Fruit fly (Drosophila melanogaster) whole organism, larva: ENCODE measurements around the gene CG7276.

Experiments used
- noc ChIP-seq: fragments of 200-800 bp; sonication (Bioruptor generic); optimal IDR thresholded peaks from 3 replicates; lab custom pipeline; 2019; ENCODE audit warnings: missing biosample characterization, mild to moderate bottlenecking, missing genetic modification characterization, moderate library complexity

CG7276 gene

DNA sequence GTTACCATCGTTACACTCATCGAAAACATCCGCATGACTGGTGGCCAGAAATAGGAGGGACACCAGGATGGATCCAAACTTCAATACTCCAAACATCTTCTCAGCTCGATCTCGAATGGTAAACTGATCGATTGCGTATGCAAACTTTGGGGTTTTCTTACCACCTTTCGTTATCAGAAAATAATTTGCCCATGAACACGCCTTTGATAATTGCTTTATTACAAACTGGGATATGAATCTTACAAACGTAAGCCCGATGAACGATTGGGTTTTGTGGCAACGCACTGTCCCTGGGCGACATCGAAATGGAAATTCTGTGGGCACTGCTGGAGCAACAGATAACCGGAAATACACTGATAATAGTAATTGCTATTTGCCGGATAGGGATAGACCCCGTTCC, 28.7 kb downstream of the CG7276 start, which contains the start of gene CG33985:
TSS of gene CG33985 (minus strand) at position 101 of the 400 bp plus-strand sequence.
- no peak for TF ChIP-seq noc (tag; lab: Kevin White, UChicago)

- no peak for TF ChIP-seq noc (tag; lab: Kevin White, UChicago)
Measured at dm6 chr3L:15527416-15527815, 29.4 kb downstream of the CG7276 start, which contains the start of gene CG42729. Gene CG42729, minus strand, starts transcription at chr3L:15527516.

DNA sequence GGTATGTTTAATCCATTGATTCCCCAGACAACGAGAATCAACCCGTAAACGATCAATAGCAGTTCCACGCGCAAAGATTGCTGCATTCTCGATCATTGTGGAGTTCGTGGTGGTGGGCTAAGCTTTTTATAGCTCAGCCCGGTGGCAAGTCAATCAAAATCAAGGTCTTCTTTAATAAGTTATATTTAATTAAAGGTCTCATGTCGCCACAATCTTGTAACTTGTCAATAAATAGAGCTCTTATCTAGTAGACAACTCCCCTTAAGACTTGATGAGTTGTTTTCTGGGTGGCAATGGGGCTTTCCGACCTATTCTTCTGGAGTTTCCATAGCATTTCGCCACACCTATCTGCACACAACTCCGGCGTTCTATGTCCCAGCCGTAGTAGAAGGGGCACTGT, 30.1 kb downstream of the CG7276 start, which contains the start of gene CG42728:
TSS of gene CG42728 (minus strand) at position 101 of the 400 bp plus-strand sequence.
- no peak for TF ChIP-seq noc (tag; lab: Kevin White, UChicago)

DNA sequence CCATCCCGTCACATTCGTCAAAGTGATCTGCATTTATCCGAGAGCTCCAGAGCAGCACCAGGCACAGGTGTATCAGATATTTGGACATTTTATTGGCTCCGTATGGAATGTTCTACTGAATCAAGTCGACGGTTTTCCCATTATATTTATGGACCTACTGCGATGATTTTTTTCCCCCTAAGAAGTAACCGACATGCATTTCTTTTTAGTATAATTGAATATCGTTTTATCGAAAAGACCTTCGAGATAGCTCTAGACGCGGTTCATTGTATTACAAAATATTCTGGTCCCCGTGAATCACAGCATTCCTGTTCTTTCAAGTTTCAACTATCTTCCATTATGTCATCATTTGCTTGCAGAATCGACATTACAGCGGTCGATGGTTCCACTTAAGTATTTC, 31.1 kb downstream of the CG7276 start, which contains the start of gene obst-H:
TSS of gene obst-H (minus strand) at position 101 of the 400 bp plus-strand sequence.
- no peak for TF ChIP-seq noc (tag; lab: Kevin White, UChicago)

- peak; percentile 71 for TF ChIP-seq noc (tag; lab: Kevin White, UChicago)
Measured at dm6 chr3L:15530071-15530470, 32.1 kb downstream of the CG7276 start.

DNA sequence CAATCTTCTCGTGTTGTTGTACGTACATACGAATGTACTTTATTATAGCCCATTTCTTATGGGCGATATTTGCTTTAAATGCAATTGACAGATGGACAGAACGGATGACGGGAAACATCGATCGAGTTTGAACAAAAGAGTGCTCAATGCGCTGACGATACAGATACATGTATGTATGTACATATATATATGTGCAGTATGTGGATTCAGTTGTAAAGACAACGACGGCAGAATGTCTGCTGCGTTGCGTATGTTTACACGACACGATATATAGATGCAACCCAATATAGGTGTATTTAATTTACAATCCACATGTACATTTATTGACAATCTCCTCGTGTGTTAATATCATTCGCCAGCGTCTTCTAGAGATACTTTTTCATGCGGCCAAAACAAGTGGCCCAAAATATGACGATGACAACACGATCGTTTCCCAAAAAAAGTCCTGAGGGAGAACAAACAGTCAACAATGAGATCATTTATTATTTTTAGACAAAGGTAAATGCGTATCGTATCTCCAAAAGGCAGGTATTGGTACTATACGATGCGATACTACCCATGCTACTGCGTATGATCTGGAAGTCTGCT, 32.7 kb downstream of the CG7276 start:
- TF ChIP-seq noc (tag; lab: Kevin White, UChicago), result no peak

DNA sequence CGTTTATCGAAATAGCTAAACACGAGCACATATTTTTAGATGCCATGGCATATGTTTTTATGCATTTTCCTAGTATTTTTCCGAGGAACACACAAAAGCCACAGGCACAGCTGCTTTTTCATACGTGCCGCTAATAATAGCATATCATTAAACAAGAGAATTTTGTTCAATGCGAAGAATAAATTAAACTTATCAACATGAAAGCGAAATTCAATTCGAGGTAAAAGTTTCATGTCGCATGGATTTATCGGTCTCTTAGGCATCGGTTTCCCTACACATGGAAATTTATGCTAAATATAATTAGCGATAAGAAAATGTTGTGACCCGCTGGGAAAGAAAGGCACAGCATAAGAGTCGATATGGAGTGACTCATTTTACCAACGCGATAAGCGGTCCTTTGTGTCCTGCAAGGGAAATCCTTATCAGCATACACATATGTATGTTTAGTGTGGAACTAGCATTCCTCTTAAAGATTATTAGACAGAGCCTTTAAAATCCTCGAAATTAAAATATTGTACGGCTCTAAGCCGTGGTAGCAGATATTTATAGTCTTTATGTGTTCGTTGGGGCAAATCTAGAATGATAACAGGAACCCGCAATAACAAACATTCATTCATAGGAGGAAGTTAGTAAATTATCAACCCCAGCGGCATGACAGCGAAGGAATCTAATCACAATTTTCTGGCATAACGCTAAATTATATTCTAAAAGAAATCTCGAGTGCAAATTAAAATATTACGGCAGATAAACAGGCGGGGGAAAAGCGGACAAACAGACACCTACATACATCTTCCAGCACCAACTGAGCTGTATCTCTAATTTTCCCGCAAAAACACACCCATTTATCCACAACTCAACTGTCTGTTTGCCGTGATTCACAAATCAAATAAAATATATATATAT, 33.7 kb downstream of the CG7276 start, which contains the start of gene CG43248:
TSS of gene CG43248 (minus strand) at position 51 of the 903 bp plus-strand sequence.
- TF ChIP-seq noc (tag; lab: Kevin White, UChicago), result peak; percentile 80

- TF ChIP-seq noc (tag; lab: Kevin White, UChicago), result no peak
Measured at dm6 chr3L:15532368-15533030, 34.5 kb downstream of the CG7276 start.

DNA sequence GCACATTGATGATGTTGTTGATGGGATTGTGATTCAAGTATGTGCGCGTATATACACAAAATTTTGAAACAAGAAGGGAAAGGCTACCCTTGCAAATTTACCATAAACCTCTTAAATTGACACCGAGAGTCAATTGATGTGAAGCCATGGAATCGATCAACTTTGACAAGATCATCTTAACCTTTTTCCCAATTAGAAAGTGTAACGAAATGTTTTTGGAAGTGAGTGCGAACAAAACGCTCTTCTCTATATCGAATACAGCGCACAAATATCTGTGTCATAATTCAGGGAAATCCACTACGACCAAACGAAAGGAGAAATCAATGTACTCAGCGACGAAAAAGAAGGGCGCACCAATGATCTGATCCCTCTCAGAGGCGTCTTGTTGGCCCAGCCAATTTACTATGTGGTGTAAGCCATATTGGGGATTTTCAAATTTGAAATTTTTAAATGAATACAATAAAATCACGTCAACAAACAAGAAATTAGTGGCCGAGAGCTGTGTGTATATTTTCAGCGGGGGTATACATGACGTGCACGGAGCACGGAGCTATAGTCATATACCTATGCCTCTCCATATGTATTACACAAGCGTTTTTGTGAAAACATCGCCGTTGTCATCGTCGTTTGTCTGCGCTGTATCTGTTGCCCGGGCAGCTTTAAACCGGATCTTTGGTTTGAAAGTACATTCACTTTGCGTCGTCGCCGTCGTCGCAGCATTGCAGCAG, 35.6 kb downstream of the CG7276 start:
- TF ChIP-seq noc (tag; lab: Kevin White, UChicago), result peak; percentile 79

DNA sequence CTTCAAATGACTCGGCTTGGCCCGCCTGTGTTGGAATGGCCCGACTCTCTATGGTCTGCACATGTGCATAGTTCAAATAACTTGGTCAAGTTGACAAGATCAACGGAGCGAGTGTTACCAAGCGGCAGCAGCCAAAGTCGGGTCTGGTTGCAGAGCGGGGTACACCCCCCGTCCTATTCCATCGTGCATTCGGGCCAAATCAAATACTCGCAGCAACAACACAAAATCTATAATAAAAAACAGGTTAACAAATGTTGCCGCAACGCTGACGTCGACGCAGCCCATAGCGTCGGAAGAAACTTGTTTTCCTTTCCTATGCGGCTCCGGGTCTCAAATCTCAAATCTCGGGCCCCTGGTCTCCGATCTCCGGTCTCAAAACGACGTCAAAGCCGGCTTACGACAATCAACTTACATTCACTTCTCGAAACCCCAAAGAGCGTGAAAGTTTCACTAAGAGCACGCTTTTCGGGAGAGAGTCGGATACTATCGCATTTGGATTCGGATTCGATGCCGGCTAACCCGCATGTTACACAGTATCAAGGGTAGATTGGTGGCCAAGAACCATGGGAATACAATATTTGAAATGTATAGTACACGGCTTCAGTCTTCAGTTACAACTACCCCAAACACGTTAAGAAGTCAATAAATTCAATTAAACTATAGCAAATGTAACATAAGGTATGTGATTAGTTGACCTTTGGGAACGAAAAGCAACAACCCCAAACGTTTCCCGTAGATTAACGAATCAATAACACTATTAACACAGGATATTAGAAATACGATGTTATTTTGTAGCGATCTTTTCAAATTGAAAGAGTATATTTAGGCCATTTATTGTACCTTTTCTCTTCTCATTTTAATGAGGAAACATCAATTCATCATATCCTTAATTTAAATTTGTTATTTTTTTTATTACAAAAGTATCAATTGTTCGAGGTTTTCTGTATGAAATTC, 36.5 kb downstream of the CG7276 start:
- peak; percentile 78 for TF ChIP-seq noc (tag; lab: Kevin White, UChicago)

dm6 chr3L:15535228-15535598, 37.2 kb downstream of the CG7276 start, which contains the start of gene CrebA:
Gene CrebA, plus strand, starts transcription at chr3L:15535395.
- no peak for TF ChIP-seq noc (tag; lab: Kevin White, UChicago)

DNA sequence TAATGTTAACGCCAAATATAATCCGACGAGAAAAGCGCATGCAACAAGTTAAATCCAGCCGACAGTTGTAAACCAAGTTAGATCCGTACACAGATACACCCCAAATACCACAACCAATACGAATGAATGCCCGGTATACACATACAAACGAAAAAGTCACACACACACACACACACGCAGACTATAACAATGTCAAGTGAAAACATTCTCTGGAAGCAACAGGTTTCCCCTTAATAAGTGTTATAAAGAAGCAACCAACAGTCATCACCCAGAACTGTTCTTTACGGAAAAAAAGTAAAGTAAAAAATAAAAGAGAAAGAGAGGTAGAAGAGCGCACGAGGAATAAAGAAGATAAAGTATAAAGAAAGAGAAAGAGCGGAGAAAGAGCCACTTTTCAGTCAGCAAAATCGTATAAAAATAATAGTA, 37.8 kb downstream of the CG7276 start:
- TF ChIP-seq noc (tag; lab: Kevin White, UChicago), result no peak

DNA sequence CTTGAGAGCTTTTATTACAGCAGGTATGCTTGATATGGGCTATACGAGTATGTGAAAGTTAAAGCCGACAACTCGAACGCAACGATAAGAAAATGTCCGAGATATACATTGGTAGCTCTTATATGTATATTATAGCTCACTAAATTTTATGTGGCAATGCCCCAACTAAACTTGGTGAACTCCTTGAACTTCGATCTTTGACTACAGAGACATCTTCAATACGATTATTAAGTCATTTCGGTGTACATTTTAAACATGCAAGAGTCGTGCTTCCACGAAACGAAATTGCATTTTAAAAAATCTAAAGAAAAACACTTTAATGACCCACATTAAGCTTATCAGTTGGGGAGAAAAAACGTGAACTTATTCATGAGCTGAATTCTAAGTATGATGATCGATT, 38.5 kb downstream of the CG7276 start:
- TF ChIP-seq noc (tag; lab: Kevin White, UChicago), result no peak
